Fruit fly (Drosophila melanogaster): ENCODE measurements around the gene Nop56.

Nop56 gene

DNA sequence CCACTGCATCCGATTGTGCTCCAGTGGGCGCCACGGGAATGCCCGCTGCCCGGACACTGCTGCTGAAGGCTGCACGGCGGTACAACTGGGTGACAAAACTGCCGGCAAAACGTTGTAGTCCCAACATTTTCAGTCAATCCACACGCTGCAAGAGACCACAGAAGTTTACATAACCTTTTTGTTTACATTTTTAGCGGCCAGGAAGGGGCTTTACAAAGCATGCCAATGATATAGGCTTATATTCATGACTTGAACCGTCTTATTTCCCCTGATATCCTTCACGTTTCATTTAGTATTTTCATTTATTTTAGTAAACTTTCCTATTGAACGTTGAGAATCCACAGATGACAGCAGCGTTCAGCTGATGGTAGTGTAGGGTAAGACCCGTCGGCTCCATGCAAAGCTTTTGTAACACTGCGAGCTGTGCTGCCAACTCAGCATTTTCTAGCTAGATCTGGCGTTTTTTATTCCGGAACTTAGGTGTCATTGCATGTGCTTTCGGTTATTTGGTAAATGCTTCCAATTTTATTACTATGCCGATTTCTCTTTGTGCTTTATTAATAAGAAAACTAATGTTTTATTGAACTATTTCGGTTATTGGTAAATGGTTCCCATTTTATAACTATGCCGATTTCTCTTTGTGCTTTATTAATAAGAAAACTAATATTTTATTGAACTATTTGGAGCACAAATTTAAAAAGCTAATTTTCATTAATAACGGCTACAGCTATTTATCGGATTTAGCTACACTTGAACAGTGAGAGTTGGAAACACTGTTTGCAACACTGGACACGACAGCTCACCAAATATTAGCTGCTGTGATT lies 10.1 kb downstream of the Nop56 start, which contains the start of the genes CG13850 and lqfR (continued):
- TF ChIP-seq pfk (GFP tag; optimal IDR thresholded peaks at IDR 0.05) (peak; percentile 11), CG34376 (GFP tag; optimal IDR thresholded peaks at IDR 0.05) (peak; percentile 66), Kr (GFP tag; optimal IDR thresholded peaks at IDR 0.05) (no peak), wor (GFP tag; IDR thresholded peaks at IDR 0.05) (0 out of 2 replicates have a peak, but pooled peaks have one; percentile 35), cwo (GFP tag; optimal IDR thresholded peaks at IDR 0.05) (peak; percentile 58), wek (GFP tag; optimal IDR thresholded peaks at IDR 0.05) (no peak), CG15073 (GFP tag; optimal IDR thresholded peaks at IDR 0.05) (no peak), kni (GFP tag; optimal IDR thresholded peaks at IDR 0.05) (peak; percentile 64), CG4424 (GFP tag; optimal IDR thresholded peaks at IDR 0.05) (peak; percentile 84), Mes4 (GFP tag; optimal IDR thresholded peaks at IDR 0.05) (peak; percentile 26), luna (GFP tag; optimal IDR thresholded peaks at IDR 0.05) (peak; percentile 15), CG9932 (GFP tag; IDR thresholded peaks at IDR 0.05) (peak; percentile 87), B-H1 (GFP tag; IDR thresholded peaks at IDR 0.05) (no peak), bbx (GFP tag; IDR thresholded peaks at IDR 0.05; ENCODE audit: partially characterized antibody) (0 out of 2 replicates have a peak, but pooled peaks have one; percentile 6), pzg (GFP tag; optimal IDR thresholded peaks at IDR 0.05) (peak; percentile 55), MESR4 (GFP tag; optimal IDR thresholded peaks at IDR 0.05) (peak; percentile 28), CG33213 (GFP tag; optimal IDR thresholded peaks at IDR 0.05) (peak; percentile 47), CG17361 (GFP tag; IDR thresholded peaks at IDR 0.05) (peak; percentile 91), CG7372 (GFP tag; IDR thresholded peaks at IDR 0.05) (peak; percentile 46; the same call in 1 of the 2 replicates), CG4707 (GFP tag; optimal IDR thresholded peaks at IDR 0.05) (no peak), slbo (GFP tag; IDR thresholded peaks at IDR 0.05) (peak; percentile 79), YL-1 (GFP tag; optimal IDR thresholded peaks at IDR 0.05) (peak; percentile 71), CG2712 (tag; optimal IDR thresholded peaks at IDR 0.05) (peak; percentile 43), Bdp1 (GFP tag; optimal IDR thresholded peaks at IDR 0.05) (peak; percentile 60), inv (GFP tag; IDR thresholded peaks at IDR 0.05; ENCODE audit: partially characterized antibody) (no peak), CG15696 (tag; optimal IDR thresholded peaks at IDR 0.05) (peak; percentile 51), z (GFP tag; IDR thresholded peaks at IDR 0.05) (no peak), Med (GFP tag) (peak; percentile 96), Atf-2 (GFP tag; optimal IDR thresholded peaks at IDR 0.05) (peak; percentile 75), sob (GFP tag; IDR thresholded peaks at IDR 0.05) (peak; percentile 82), CG12299 (tag; optimal IDR thresholded peaks at IDR 0.05) (peak; percentile 40), CG32767 (GFP tag; IDR thresholded peaks at IDR 0.05) (no peak), CG16815 (GFP tag; optimal IDR thresholded peaks at IDR 0.05) (peak; percentile 83), dimm (GFP tag; IDR thresholded peaks at IDR 0.05) (no peak), sug (tag; optimal IDR thresholded peaks at IDR 0.05) (peak; percentile 77), ash1 (GFP tag; optimal IDR thresholded peaks at IDR 0.05) (no peak), ranshi (GFP tag; IDR thresholded peaks at IDR 0.05) (no peak; the same call in 1 of the 2 replicates), Hmr (GFP tag; optimal IDR thresholded peaks at IDR 0.05) (peak; percentile 80), bsh (GFP tag; optimal IDR thresholded peaks at IDR 0.05) (peak in 1 of 2 experiments; percentile 38), CG33557 (GFP tag; optimal IDR thresholded peaks at IDR 0.05) (peak; percentile 64), tap (tag; optimal IDR thresholded peaks at IDR 0.05) (no peak), CG14710 (tag; optimal IDR thresholded peaks at IDR 0.05) (peak; percentile 84), CG18764 (GFP tag; optimal IDR thresholded peaks at IDR 0.05) (peak; percentile 66), CG10147 (GFP tag; optimal IDR thresholded peaks at IDR 0.05) (peak; percentile 6), CG8290 (GFP tag; optimal IDR thresholded peaks at IDR 0.05) (peak; percentile 81), CG8290 (tag; optimal IDR thresholded peaks at IDR 0.05) (peak in 1 of 2 experiments; percentile 69), pan (optimal IDR thresholded peaks at IDR 0.05) (no peak), pan (GFP tag; optimal IDR thresholded peaks at IDR 0.05 in 1 of 2, IDR thresholded peaks at IDR 0.05 in 1 of 2) (no peak), scrt (GFP tag; optimal IDR thresholded peaks at IDR 0.05) (no peak)

Data from whole organism, embryonic.